Worm (Caenorhabditis elegans): Measurements from ENCODE around the gene nspb-1.

The nspb-1 gene

DNA sequence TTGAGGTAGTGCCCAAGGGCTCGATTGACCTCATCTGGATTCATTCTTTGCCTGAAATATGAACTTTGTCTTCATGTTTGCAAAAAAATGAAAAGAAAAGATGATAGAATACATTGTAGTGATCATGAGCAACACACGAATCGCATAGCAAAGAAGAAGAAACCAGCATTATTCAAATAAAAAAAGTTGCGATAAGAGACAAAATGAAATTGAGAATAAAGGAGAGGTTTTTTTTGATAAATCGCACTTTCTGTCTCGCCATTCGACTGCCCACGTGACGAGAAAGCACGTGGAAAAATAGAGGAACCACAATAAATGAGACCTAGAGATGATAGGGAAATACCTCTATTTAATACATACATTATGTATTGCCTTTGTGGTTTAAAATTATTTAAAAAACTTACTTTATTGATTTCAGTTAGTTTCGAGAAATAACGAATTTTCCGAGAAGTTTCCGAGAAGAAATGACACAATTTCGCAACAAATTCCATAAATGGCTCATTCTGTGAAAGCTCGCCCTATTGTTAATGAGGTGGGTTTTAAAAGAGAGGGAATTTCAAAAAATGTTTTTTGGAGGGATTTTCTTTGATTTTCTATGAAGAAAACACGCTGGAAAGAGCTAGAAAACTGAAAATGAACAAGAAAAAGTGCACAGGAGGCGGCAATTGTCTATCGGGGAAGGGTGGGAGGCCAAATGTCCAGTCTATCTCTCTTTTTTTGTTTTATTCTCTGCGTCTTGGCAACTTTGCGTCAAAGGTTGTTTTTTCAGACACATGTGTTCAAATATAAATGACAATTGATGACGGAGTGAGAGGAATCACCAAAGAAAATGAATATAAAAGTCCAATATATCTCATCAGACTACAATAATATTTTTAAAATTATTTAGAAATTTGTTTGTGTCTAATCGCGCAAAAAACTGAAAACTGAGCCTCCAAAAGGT lies 35.3 kb downstream of the nspb-1 start, which contains the start of gene paqr-1:
Gene paqr-1 (minus strand): TSS at position 51 of the 943 bp plus-strand sequence.
- TF ChIP-seq F13C5.2 (tag; optimal IDR thresholded peaks at IDR 0.05) (no peak), scrt-1 (GFP tag; IDR thresholded peaks at IDR 0.05) (no peak), sea-1 (GFP tag; conservative IDR thresholded peaks at IDR 0.05) (no peak), pes-1 (GFP tag; IDR thresholded peaks at IDR 0.05) (no peak), ama-1 (optimal IDR thresholded peaks at IDR 0.05) (no peak), hmg-4 (GFP tag; optimal IDR thresholded peaks at IDR 0.05) (no peak), ceh-36 (tag; optimal IDR thresholded peaks at IDR 0.05) (no peak), hnd-1 (tag; optimal IDR thresholded peaks at IDR 0.05) (no peak), tra-4 (tag; optimal IDR thresholded peaks at IDR 0.05) (no peak), tbx-11 (GFP tag; IDR thresholded peaks at IDR 0.05) (no peak), aly-1 (tag; optimal IDR thresholded peaks at IDR 0.05) (no peak), ets-7 (tag; optimal IDR thresholded peaks at IDR 0.05) (no peak), flt-1 (GFP tag; IDR thresholded peaks at IDR 0.05) (no peak), ceh-13 (GFP tag; optimal IDR thresholded peaks at IDR 0.05) (no peak), B0310.2 (tag; optimal IDR thresholded peaks at IDR 0.05) (no peak), tbx-37 (GFP tag; conservative IDR thresholded peaks at IDR 0.05) (no peak), hmbx-1 (tag; optimal IDR thresholded peaks at IDR 0.05) (no peak)

DNA sequence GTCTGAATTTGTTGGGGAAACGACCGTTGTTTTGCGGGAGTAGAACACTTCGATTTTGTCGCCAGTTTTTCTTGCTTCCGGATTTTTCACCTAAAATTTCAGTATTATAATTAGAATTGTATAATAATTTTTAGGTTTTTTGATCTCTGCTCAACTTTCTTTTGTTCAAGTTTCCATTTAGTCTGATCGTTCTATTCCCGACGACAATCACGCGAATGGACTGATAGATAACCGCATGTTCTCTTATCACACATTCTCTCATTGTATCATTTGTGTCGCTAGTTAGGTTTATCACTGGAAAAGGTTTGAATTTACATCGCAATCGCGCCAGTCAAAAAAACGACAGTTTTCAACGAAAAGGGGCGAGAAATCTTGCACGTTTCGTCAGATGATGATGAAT lies 36.0 kb downstream of the nspb-1 start:
- TF ChIP-seq pes-1 (GFP tag; IDR thresholded peaks at IDR 0.05) (no peak), ama-1 (optimal IDR thresholded peaks at IDR 0.05) (no peak), scrt-1 (GFP tag; IDR thresholded peaks at IDR 0.05) (no peak), hmbx-1 (tag; optimal IDR thresholded peaks at IDR 0.05) (no peak), aly-1 (tag; optimal IDR thresholded peaks at IDR 0.05) (no peak), flt-1 (GFP tag; IDR thresholded peaks at IDR 0.05) (no peak), ets-7 (tag; optimal IDR thresholded peaks at IDR 0.05) (no peak)

DNA sequence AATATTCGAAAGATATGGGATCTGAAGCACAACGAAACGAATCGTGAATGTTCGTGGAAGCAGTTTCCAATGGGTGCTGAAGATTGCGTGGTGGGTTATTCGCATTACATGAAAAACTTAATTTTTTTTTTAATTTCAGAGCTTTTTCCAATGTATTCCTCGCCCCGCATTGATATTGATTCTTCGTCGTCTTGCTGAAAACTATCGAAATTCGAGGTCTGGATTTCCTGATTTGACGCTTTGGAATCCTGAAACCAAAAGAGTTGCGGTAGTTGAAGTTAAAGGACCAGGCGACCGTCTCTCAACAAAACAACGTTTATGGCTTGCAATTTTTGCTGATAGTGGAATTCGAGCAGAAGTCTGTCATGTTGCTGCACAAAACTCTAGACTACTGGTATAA lies 38.9 kb downstream of the nspb-1 start:
- TF ChIP-seq F13C5.2 (tag; optimal IDR thresholded peaks at IDR 0.05) (no peak), pes-1 (GFP tag; IDR thresholded peaks at IDR 0.05) (no peak), hmg-4 (GFP tag; optimal IDR thresholded peaks at IDR 0.05) (no peak), ets-7 (tag; optimal IDR thresholded peaks at IDR 0.05) (no peak), sea-1 (GFP tag; conservative IDR thresholded peaks at IDR 0.05) (no peak), ceh-13 (GFP tag; optimal IDR thresholded peaks at IDR 0.05) (no peak), flt-1 (GFP tag; IDR thresholded peaks at IDR 0.05) (no peak), tbx-37 (GFP tag; conservative IDR thresholded peaks at IDR 0.05) (no peak), tra-4 (tag; optimal IDR thresholded peaks at IDR 0.05) (no peak), ama-1 (optimal IDR thresholded peaks at IDR 0.05) (no peak), B0310.2 (tag; optimal IDR thresholded peaks at IDR 0.05) (no peak)

DNA sequence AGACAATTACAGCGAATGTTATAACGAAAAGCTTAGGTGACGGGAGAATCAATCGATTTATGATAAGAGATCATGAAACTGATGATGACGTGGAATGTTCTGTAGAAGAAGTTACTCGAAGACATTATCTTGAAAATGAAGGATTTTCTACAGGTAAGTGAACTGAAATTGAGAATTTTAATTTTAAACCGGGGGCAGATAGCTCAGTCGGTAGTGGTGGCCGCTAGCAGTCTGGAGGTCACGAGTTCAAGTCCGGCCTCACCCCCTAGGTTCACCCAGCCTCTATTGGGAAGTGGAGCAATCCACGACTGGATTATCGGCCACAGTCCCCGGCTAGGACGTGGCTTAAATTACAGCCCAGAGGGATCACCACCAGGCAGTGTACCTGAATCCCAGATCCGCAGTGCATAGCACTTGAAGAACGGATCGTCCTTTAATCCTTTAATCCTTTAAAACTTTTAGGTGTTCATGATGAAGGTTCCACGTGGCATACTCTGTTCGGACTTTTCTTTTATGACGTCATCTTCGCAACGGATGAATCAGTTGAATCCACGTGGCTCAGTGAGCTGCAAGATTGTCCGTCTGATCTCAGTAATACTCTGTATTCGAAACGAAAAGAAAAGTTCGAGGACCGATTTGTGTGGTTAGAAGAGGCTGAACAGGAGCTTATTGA lies 39.4 kb downstream of the nspb-1 start:
- TF ChIP-seq ceh-36 (tag; optimal IDR thresholded peaks at IDR 0.05): peak; percentile 19

DNA sequence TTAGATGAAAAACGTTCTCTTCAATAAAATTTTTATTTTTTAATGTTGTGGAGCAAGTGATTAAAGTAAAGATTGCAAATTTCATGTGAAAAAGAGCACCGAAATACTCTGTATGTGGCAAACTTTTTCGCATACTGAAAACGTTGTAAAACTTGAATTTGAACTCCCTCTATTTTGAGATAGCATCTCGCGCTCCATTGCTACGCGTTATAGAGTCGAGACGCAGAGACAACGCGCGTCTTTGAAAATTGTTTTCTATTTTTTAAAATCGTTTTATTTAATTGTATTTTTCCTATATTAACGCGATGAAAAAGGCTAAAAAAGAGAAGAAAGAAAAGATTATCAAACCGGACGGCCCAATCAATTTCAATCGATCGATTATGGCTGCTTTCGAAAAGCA lies 42.3 kb downstream of the nspb-1 start, which contains the start of gene fan-1:
Gene fan-1 (plus strand): TSS at position 78 of the 400 bp plus-strand sequence.
- TF ChIP-seq ceh-36 (tag; optimal IDR thresholded peaks at IDR 0.05): no peak
- TF ChIP-seq tbx-11 (GFP tag; IDR thresholded peaks at IDR 0.05): no peak
- no peak for TF ChIP-seq hnd-1 (tag; optimal IDR thresholded peaks at IDR 0.05)
- TF ChIP-seq F13C5.2 (tag; optimal IDR thresholded peaks at IDR 0.05): no peak
- TF ChIP-seq aly-1 (tag; optimal IDR thresholded peaks at IDR 0.05): no peak
- TF ChIP-seq hmbx-1 (tag; optimal IDR thresholded peaks at IDR 0.05): no peak

DNA sequence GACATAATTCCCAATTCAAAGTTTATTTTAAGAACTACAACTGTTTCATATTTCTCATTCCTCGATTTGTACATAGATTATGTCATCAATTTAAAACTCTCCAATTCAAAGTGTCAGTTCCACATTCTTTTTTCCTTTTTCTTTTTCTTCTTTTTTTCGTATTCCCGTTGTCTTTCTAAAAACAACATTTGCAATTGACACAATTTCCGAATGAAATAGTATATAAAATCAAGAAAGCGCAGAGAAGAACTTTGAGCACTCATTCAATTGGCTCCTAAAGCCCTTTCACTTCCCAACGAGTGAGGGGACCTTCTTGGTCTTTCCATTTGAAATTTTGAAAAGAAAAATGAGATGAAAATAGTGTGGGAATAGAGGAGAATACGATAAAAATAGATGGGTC lies 43.5 kb downstream of the nspb-1 start:
- no peak for TF ChIP-seq hnd-1 (tag; optimal IDR thresholded peaks at IDR 0.05)
- no peak for TF ChIP-seq ama-1 (optimal IDR thresholded peaks at IDR 0.05)
- TF ChIP-seq ceh-36 (tag; optimal IDR thresholded peaks at IDR 0.05): no peak
- no peak for TF ChIP-seq hmbx-1 (tag; optimal IDR thresholded peaks at IDR 0.05)
- no peak for TF ChIP-seq aly-1 (tag; optimal IDR thresholded peaks at IDR 0.05)
- TF ChIP-seq F13C5.2 (tag; optimal IDR thresholded peaks at IDR 0.05): no peak
- no peak for TF ChIP-seq scrt-1 (GFP tag; IDR thresholded peaks at IDR 0.05)
- no peak for TF ChIP-seq tbx-37 (GFP tag; conservative IDR thresholded peaks at IDR 0.05)
- TF ChIP-seq tbx-11 (GFP tag; IDR thresholded peaks at IDR 0.05): no peak
- TF ChIP-seq B0310.2 (tag; optimal IDR thresholded peaks at IDR 0.05): no peak
- no peak for TF ChIP-seq ceh-13 (GFP tag; optimal IDR thresholded peaks at IDR 0.05)
- no peak for TF ChIP-seq ets-7 (tag; optimal IDR thresholded peaks at IDR 0.05)
- TF ChIP-seq flt-1 (GFP tag; IDR thresholded peaks at IDR 0.05): no peak
- no peak for TF ChIP-seq tra-4 (tag; optimal IDR thresholded peaks at IDR 0.05)
- TF ChIP-seq pes-1 (GFP tag; IDR thresholded peaks at IDR 0.05): no peak
- TF ChIP-seq hmg-4 (GFP tag; optimal IDR thresholded peaks at IDR 0.05): no peak

DNA sequence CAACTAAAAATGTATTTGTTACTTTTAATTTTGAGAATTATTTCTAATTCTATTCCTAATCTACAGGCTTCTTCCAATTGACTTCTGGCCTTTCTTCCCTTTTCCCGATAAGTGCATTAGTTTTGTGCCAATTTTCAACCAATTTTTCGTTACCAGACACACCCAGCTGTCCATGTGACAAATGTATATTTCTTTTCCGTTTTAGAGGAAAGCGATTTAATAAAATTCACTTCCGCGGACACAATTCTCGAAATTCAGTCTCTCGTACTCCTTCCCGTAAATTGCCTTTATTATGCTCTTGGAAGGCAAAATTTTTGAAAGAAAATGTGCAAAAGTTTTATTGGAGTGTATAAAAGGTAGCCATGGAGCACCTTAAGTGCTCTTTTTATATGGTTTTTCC lies 47.9 kb downstream of the nspb-1 start:
- TF ChIP-seq aly-1 (tag; optimal IDR thresholded peaks at IDR 0.05) (no peak), ceh-13 (GFP tag; optimal IDR thresholded peaks at IDR 0.05) (no peak), ama-1 (optimal IDR thresholded peaks at IDR 0.05) (no peak), hnd-1 (tag; optimal IDR thresholded peaks at IDR 0.05) (no peak), ets-7 (tag; optimal IDR thresholded peaks at IDR 0.05) (no peak), hmg-4 (GFP tag; optimal IDR thresholded peaks at IDR 0.05) (no peak)

All from whole organism, early embryonic.